Worm (Caenorhabditis elegans) whole organism, L4 larva: ENCODE measurements around the gene F42C5.4.

Source experiments
- F44E2.7 ChIP-seq: fragments of 200-800 bp; sonication (Bioruptor generic); IDR thresholded peaks from 2 replicates; pipeline ENCODE4 v2.1.2; 2022; ENCODE audit warnings: missing genetic modification characterization, missing compliant biosample characterization
- F49E8.2 ChIP-seq: sonication (generic microtip); optimal IDR thresholded peaks from 2 replicates; lab custom pipeline; 2016; ENCODE audit warnings: missing compliant biosample characterization, mild to moderate bottlenecking, missing genetic modification characterization, borderline replicate concordance
- T20F7.1 ChIP-seq: fragments of 200-800 bp; sonication (Bioruptor generic); optimal IDR thresholded peaks from 2 replicates; lab custom pipeline; 2018; ENCODE audit warnings: mild to moderate bottlenecking, missing genetic modification characterization, missing compliant biosample characterization
- T26A8.4 ChIP-seq: fragments of 200-800 bp; sonication (Bioruptor generic); IDR thresholded peaks from 2 replicates; pipeline ENCODE4 v1.3.6; 2022; ENCODE audit warnings: missing genetic modification characterization, missing compliant biosample characterization
- Y105C5A.15 ChIP-seq: fragments of 200-800 bp; sonication (Bioruptor generic); IDR thresholded peaks from 2 replicates; pipeline ENCODE4 v1.3.6; 2022; ENCODE audit warnings: missing genetic modification characterization, missing compliant biosample characterization
- Y48G9A.11 ChIP-seq: fragments of 200-800 bp; sonication (Bioruptor generic); IDR thresholded peaks from 2 replicates; pipeline ENCODE4 v1.3.6; 2022; ENCODE audit warnings: missing genetic modification reagents, missing genetic modification characterization, missing compliant biosample characterization
- Y75B8A.6 ChIP-seq: fragments of 200-800 bp; sonication (Bioruptor generic); IDR thresholded peaks from 2 replicates; pipeline ENCODE4 v1.3.6; 2022; ENCODE audit warnings: missing genetic modification reagents, missing genetic modification characterization, missing compliant biosample characterization
- ZK546.5 ChIP-seq, 2 experiments: sonication (generic microtip); optimal IDR thresholded peaks; 2 replicates each; lab custom pipeline; 2017; ENCODE audit warnings: missing biosample characterization in 2 of 2, missing genetic modification characterization in 2 of 2
- aha-1 ChIP-seq: fragments of 150-350 bp; peaks from one replicate; lab custom pipeline; 2014; ENCODE audit warnings: missing biosample characterization, missing genetic modification characterization
- aly-2 ChIP-seq: sonication (generic microtip); optimal IDR thresholded peaks from 2 replicates; lab custom pipeline; 2018; ENCODE audit warnings: missing biosample characterization, missing genetic modification characterization
- ama-1 ChIP-seq: fragments of 150-350 bp; optimal IDR thresholded peaks from 2 replicates; lab custom pipeline; 2014; ENCODE audit warnings: inconsistent platforms, mixed read lengths
- ceh-32 ChIP-seq: sonication (generic microtip); optimal IDR thresholded peaks from 2 replicates; lab custom pipeline; 2016; ENCODE audit warnings: mild to moderate bottlenecking, missing genetic modification characterization, missing compliant biosample characterization; ENCODE audit not compliant: poor library complexity
- ceh-82 ChIP-seq: sonication (generic microtip); optimal IDR thresholded peaks from 2 replicates; lab custom pipeline; 2017; ENCODE audit warnings: missing biosample characterization, missing genetic modification characterization
- ces-1 ChIP-seq: fragments of 150-350 bp; sonication (generic microtip); optimal IDR thresholded peaks from 4 replicates; lab custom pipeline; 2014; ENCODE audit warnings: missing biosample characterization, missing genetic modification reagents, missing genetic modification characterization
- cey-2 ChIP-seq: sonication (generic microtip); optimal IDR thresholded peaks from 3 replicates; lab custom pipeline; 2017; ENCODE audit warnings: missing genetic modification characterization, mild to moderate bottlenecking, missing compliant biosample characterization, antibody characterized with exemption, borderline replicate concordance; ENCODE audit not compliant: insufficient read depth
- daf-12 ChIP-seq: fragments of 150-350 bp; optimal IDR thresholded peaks from 2 replicates; lab custom pipeline; 2014; ENCODE audit warnings: missing biosample characterization, missing genetic modification reagents, missing genetic modification characterization
- daf-19 ChIP-seq: fragments of 200-800 bp; sonication (Bioruptor generic); conservative IDR thresholded peaks from 2 replicates; pipeline ENCODE4 v1.3.6; 2022; ENCODE audit warnings: missing genetic modification characterization, missing compliant biosample characterization
- dmd-9 ChIP-seq: fragments of 200-800 bp; sonication (Bioruptor generic); IDR thresholded peaks from 2 replicates; pipeline ENCODE4 v1.3.6; 2022; ENCODE audit warnings: missing genetic modification reagents, missing genetic modification characterization, missing compliant biosample characterization
- duxl-1 ChIP-seq: sonication (generic microtip); optimal IDR thresholded peaks from 2 replicates; lab custom pipeline; 2016; ENCODE audit warnings: mild to moderate bottlenecking, missing genetic modification characterization, moderate library complexity, missing compliant biosample characterization; ENCODE audit not compliant: poor library complexity
- egl-27 ChIP-seq: sonication (generic microtip); optimal IDR thresholded peaks from 3 replicates; lab custom pipeline; 2017; ENCODE audit warnings: missing biosample characterization, missing genetic modification reagents, missing genetic modification characterization
- egl-43 ChIP-seq: fragments of 200-800 bp; sonication (Bioruptor generic); IDR thresholded peaks from 2 replicates; pipeline ENCODE4 v1.3.6; 2022; ENCODE audit warnings: missing genetic modification reagents, missing genetic modification characterization, missing compliant biosample characterization
- fos-1 ChIP-seq: fragments of 150-350 bp; optimal IDR thresholded peaks from 2 replicates; lab custom pipeline; 2014; ENCODE audit warnings: missing biosample characterization, missing genetic modification characterization
- hlh-11 ChIP-seq: fragments of 200-800 bp; sonication (Bioruptor generic); optimal IDR thresholded peaks from 2 replicates; lab custom pipeline; 2018; ENCODE audit warnings: mild to moderate bottlenecking, missing genetic modification characterization, missing compliant biosample characterization
- hmg-1.1 ChIP-seq: fragments of 200-800 bp; sonication (Bioruptor generic); IDR thresholded peaks from 2 replicates; pipeline ENCODE4 v1.3.6; 2022; ENCODE audit warnings: missing genetic modification reagents, missing genetic modification characterization, missing compliant biosample characterization
- lin-1 ChIP-seq: fragments of 200-800 bp; sonication (Bioruptor generic); IDR thresholded peaks from 2 replicates; pipeline ENCODE4 v1.3.6; 2022; ENCODE audit warnings: missing genetic modification reagents, missing genetic modification characterization, missing compliant biosample characterization
- lin-13 ChIP-seq: fragments of 150-350 bp; optimal IDR thresholded peaks from 2 replicates; lab custom pipeline; 2014; ENCODE audit warnings: missing biosample characterization, missing genetic modification reagents, missing genetic modification characterization
- lin-39 ChIP-seq: fragments of 150-350 bp; optimal IDR thresholded peaks from 2 replicates; lab custom pipeline; 2014; ENCODE audit warnings: missing biosample characterization, missing genetic modification reagents, missing genetic modification characterization
- lsy-2 ChIP-seq, 2 experiments: fragments of 150-350 bp in 1 of 2; sonication (generic microtip) in 1 of 2; optimal IDR thresholded peaks; 2 replicates each; lab custom pipeline; 2014 to 2017; ENCODE audit warnings: missing biosample characterization in 2 of 2, missing genetic modification characterization in 2 of 2
- madf-5 ChIP-seq, 2 experiments: fragments of 200-800 bp; sonication (Bioruptor generic); IDR thresholded peaks; 2 replicates each; pipeline ENCODE4 v1.3.6; 2022; ENCODE audit warnings: missing compliant biosample characterization in 2 of 2, missing genetic modification characterization in 2 of 2
- mdl-1 ChIP-seq, 2 experiments: fragments of 150-350 bp in 1 of 2; sonication (generic microtip) in 1 of 2; optimal IDR thresholded peaks; 2 replicates each; lab custom pipeline; 2014 to 2017; ENCODE audit warnings: missing biosample characterization in 2 of 2, missing genetic modification characterization in 2 of 2
- mep-1 ChIP-seq: fragments of 150-350 bp; sonication (generic microtip); optimal IDR thresholded peaks from 3 replicates; lab custom pipeline; 2014; ENCODE audit warnings: missing biosample characterization, missing genetic modification characterization
- nhr-11 ChIP-seq: fragments of 150-350 bp; optimal IDR thresholded peaks from 2 replicates; lab custom pipeline; 2014; ENCODE audit warnings: missing biosample characterization, missing genetic modification characterization
- nhr-111 ChIP-seq: fragments of 200-800 bp; sonication (Bioruptor generic); optimal IDR thresholded peaks from 2 replicates; lab custom pipeline; 2018; ENCODE audit warnings: mild to moderate bottlenecking, missing genetic modification characterization, missing compliant biosample characterization
- nhr-28 ChIP-seq: fragments of 150-350 bp; optimal IDR thresholded peaks from 2 replicates; lab custom pipeline; 2014; ENCODE audit warnings: missing biosample characterization, missing genetic modification characterization
- nhr-41 ChIP-seq: fragments of 200-800 bp; sonication (Bioruptor generic); IDR thresholded peaks from 2 replicates; pipeline ENCODE4 v1.3.6; 2022; ENCODE audit warnings: missing genetic modification reagents, missing genetic modification characterization, missing compliant biosample characterization
- nhr-48 ChIP-seq: sonication (generic microtip); optimal IDR thresholded peaks from 2 replicates; lab custom pipeline; 2016; ENCODE audit warnings: mild to moderate bottlenecking, missing genetic modification characterization, missing compliant biosample characterization
- nhr-77 ChIP-seq: fragments of 150-350 bp; optimal IDR thresholded peaks from 2 replicates; lab custom pipeline; 2014; ENCODE audit warnings: missing biosample characterization, missing genetic modification characterization
- pqm-1 ChIP-seq: sonication (generic microtip); optimal IDR thresholded peaks from 2 replicates; lab custom pipeline; 2017; ENCODE audit warnings: missing biosample characterization, missing genetic modification characterization
- sdz-12 ChIP-seq: fragments of 200-800 bp; sonication (Bioruptor generic); optimal IDR thresholded peaks from 2 replicates; lab custom pipeline; 2018; ENCODE audit warnings: mild to moderate bottlenecking, missing genetic modification characterization, missing compliant biosample characterization
- set-16 ChIP-seq: fragments of 200-800 bp; sonication (Bioruptor generic); IDR thresholded peaks from 2 replicates; pipeline ENCODE4 v1.3.6; 2022; ENCODE audit warnings: missing genetic modification reagents, missing genetic modification characterization, missing compliant biosample characterization
- skn-1 ChIP-seq: fragments of 150-350 bp; optimal IDR thresholded peaks from 2 replicates; lab custom pipeline; 2014; ENCODE audit warnings: missing biosample characterization, missing genetic modification characterization
- snpc-4 ChIP-seq: fragments of 150-350 bp; optimal IDR thresholded peaks from 2 replicates; lab custom pipeline; 2014; ENCODE audit warnings: missing biosample characterization, missing genetic modification characterization
- spr-1 ChIP-seq: sonication (generic microtip); optimal IDR thresholded peaks from 2 replicates; lab custom pipeline; 2016; ENCODE audit warnings: mild to moderate bottlenecking, missing genetic modification characterization, missing compliant biosample characterization
- spr-3 ChIP-seq: fragments of 200-800 bp; sonication (Bioruptor generic); optimal IDR thresholded peaks from 2 replicates; lab custom pipeline; 2018; ENCODE audit warnings: mild to moderate bottlenecking, missing genetic modification characterization, missing compliant biosample characterization
- tra-1 ChIP-seq: fragments of 200-800 bp; sonication (Bioruptor generic); IDR thresholded peaks from 2 replicates; pipeline ENCODE4 v1.3.6; 2022; ENCODE audit warnings: missing genetic modification reagents, missing genetic modification characterization, missing compliant biosample characterization
- unc-39 ChIP-seq: sonication (generic microtip); optimal IDR thresholded peaks from 2 replicates; lab custom pipeline; 2017; ENCODE audit warnings: missing biosample characterization, missing genetic modification characterization
- unc-62 ChIP-seq, 3 experiments: fragments of 150-350 bp in 1 of 3; sonication (generic microtip); optimal IDR thresholded peaks in 2 of 3; peaks in 1 of 3; 1 replicate in 1 of 3; 2 replicates in 2 of 3; lab custom pipeline; 2014 to 2017; ENCODE audit warnings: missing biosample characterization in 3 of 3, missing genetic modification characterization in 3 of 3, missing genetic modification reagents in 3 of 3, missing genotype in 1 of 3
- zfp-2 ChIP-seq: sonication (generic microtip); optimal IDR thresholded peaks from 2 replicates; lab custom pipeline; 2016; ENCODE audit warnings: mild to moderate bottlenecking, missing genetic modification characterization, missing compliant biosample characterization

The F42C5.4 gene

ce11 chrIV:7317829-7318529, 26.1 kb upstream of the F42C5.4 start (continued):
- TF ChIP-seq lin-1 (GFP tag; lab: Robert Waterston, UW) (no peak), nhr-28 (peak; percentile 16)

DNA sequence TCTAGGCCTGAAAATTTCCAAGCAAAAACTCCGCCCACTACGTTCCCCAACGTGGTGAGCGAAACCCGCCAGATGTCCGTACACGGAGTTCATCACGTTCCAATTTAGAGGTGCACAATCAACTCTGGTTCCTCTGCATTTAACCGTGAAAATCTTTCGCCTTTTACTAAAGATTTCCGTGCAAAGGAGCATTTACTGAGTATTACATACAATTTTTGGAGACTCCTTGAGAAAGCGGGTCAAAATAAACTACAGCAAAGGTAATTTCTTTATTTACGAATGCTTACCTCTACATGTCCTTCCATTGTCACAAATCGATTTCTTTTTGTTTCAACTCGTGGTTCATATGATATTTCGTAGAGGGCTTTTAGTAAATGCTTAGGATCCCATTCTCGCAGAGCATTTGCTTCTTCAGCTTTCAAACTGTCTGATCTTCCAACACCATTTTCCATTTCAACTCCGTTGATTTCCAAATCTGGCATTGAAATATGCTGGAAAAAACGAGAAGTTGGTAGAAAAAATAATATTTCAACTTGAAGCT, 24.8 kb upstream of the F42C5.4 start, which contains the start of gene F42C5.9:
F42C5.9 (minus strand) TSS at position 491 of the 541 bp plus-strand sequence.
- TF ChIP-seq zfp-2 (tag; lab: Kevin White, UChicago) (no peak), lsy-2 (tag; optimal IDR thresholded peaks at IDR 0.05; lab: Kevin White, UChicago) (peak in 1 of 2 experiments; percentile 14), daf-12 (tag; lab: Kevin White, UChicago) (no peak), T26A8.4 (GFP tag; lab: Robert Waterston, UW) (peak; percentile 69), fos-1 (tag; lab: Kevin White, UChicago) (no peak), T20F7.1 (GFP tag; lab: Kevin White, UChicago) (no peak), lin-13 (GFP tag; lab: Kevin White, UChicago) (peak; percentile 35), F44E2.7 (GFP tag; lab: Robert Waterston, UW) (no peak), skn-1 (tag; lab: Kevin White, UChicago) (no peak), duxl-1 (tag; lab: Kevin White, UChicago) (peak; percentile 40), spr-3 (GFP tag; lab: Kevin White, UChicago) (no peak), madf-5 (GFP tag; IDR thresholded peaks at IDR 0.05; lab: Robert Waterston, UW) (no peak), mdl-1 (tag; optimal IDR thresholded peaks at IDR 0.05; lab: Kevin White, UChicago) (no peak), ceh-82 (tag; lab: Kevin White, UChicago) (no peak), nhr-111 (GFP tag; lab: Kevin White, UChicago) (no peak), dmd-9 (GFP tag; lab: Robert Waterston, UW) (0 out of 2 replicates have a peak, but pooled peaks have one; percentile 33), hlh-11 (tag; lab: Kevin White, UChicago) (peak; percentile 30), nhr-41 (GFP tag; lab: Robert Waterston, UW) (no peak), sdz-12 (GFP tag; lab: Kevin White, UChicago) (no peak), snpc-4 (tag; lab: Kevin White, UChicago) (peak; percentile 77), spr-1 (tag; lab: Kevin White, UChicago) (no peak), aly-2 (peak; percentile 50), nhr-11 (no peak), set-16 (GFP tag; lab: Robert Waterston, UW) (no peak), unc-62 (GFP tag; optimal IDR thresholded peaks at IDR 0.05 in 1 of 2; lab: Kevin White, UChicago) (peak in 1 of 2 experiments; percentile 76), unc-62 (tag; optimal IDR thresholded peaks at IDR 0.05; lab: Kevin White, UChicago) (no peak), hmg-1.1 (GFP tag; lab: Robert Waterston, UW) (no peak), unc-39 (tag; lab: Kevin White, UChicago) (no peak), ces-1 (GFP tag; lab: Kevin White, UChicago) (no peak), mep-1 (tag; lab: Kevin White, UChicago) (no peak), egl-27 (no peak), egl-43 (GFP tag; lab: Robert Waterston, UW) (no peak), Y75B8A.6 (GFP tag; lab: Robert Waterston, UW) (no peak), lin-39 (tag; lab: Kevin White, UChicago) (no peak), cey-2 (tag; lab: Kevin White, UChicago) (no peak), ceh-32 (no peak), aha-1 (tag; lab: Kevin White, UChicago) (peak; percentile 83), tra-1 (GFP tag; lab: Robert Waterston, UW) (no peak), pqm-1 (tag; lab: Kevin White, UChicago) (peak; percentile 15), nhr-48 (tag; lab: Kevin White, UChicago) (peak; percentile 22), Y48G9A.11 (GFP tag; lab: Robert Waterston, UW) (no peak; the same call in 1 of the 2 replicates), ama-1 (lab: Kevin White, UChicago) (peak; percentile 83), daf-19 (GFP tag; lab: Robert Waterston, UW) (0 out of 2 replicates have a peak, but pooled peaks have one; percentile 20), nhr-77 (tag; lab: Kevin White, UChicago) (no peak), F49E8.2 (tag; lab: Kevin White, UChicago) (peak; percentile 78), ZK546.5 (tag; optimal IDR thresholded peaks at IDR 0.05; lab: Kevin White, UChicago) (no peak), Y105C5A.15 (GFP tag; lab: Robert Waterston, UW) (no peak)
